Fruit fly (Drosophila melanogaster): ENCODE data around the gene RanBP3.

Gene RanBP3

dm6 chr3R:23772808-23773207, 20.2 kb upstream of the RanBP3 start, which contains the start of gene tst (continued):
- TF ChIP-seq Drgx (GFP tag; IDR thresholded peaks at IDR 0.05) (peak; percentile 94), CHES-1-like (GFP tag; optimal IDR thresholded peaks at IDR 0.05) (peak; percentile 1), bigmax (GFP tag; optimal IDR thresholded peaks at IDR 0.05) (no peak), so (GFP tag; IDR thresholded peaks at IDR 0.05) (peak; percentile 89), ci (GFP tag; IDR thresholded peaks at IDR 0.05) (peak; percentile 91), stwl (tag; optimal IDR thresholded peaks at IDR 0.05) (peak; percentile 86), ato (GFP tag; IDR thresholded peaks at IDR 0.05; ENCODE audit: partially characterized antibody) (no peak), chif (GFP tag; optimal IDR thresholded peaks at IDR 0.05) (peak in 1 of 2 experiments; percentile 55), sqz (GFP tag; optimal IDR thresholded peaks at IDR 0.05) (no peak), CG30431 (GFP tag; optimal IDR thresholded peaks at IDR 0.05) (peak; percentile 87), grau (tag; optimal IDR thresholded peaks at IDR 0.05) (peak; percentile 91), cwo (GFP tag; optimal IDR thresholded peaks at IDR 0.05) (peak; percentile 79), CG14014 (GFP tag; IDR thresholded peaks at IDR 0.05) (peak; percentile 96), CG11398 (GFP tag; optimal IDR thresholded peaks at IDR 0.05) (no peak), disco-r (GFP tag; optimal IDR thresholded peaks at IDR 0.05) (no peak), hkb (optimal IDR thresholded peaks at IDR 0.05) (no peak), hkb (GFP tag; IDR thresholded peaks at IDR 0.05) (peak; percentile 93), Awh (GFP tag; IDR thresholded peaks at IDR 0.05) (peak; percentile 91), kay (GFP tag; optimal IDR thresholded peaks at IDR 0.05) (peak; percentile 74), HHEX (GFP tag; optimal IDR thresholded peaks at IDR 0.05) (peak; percentile 90), CG18262 (tag; optimal IDR thresholded peaks at IDR 0.05) (peak; percentile 94), CG1602 (GFP tag; optimal IDR thresholded peaks at IDR 0.05) (peak; percentile 92), CG9797 (GFP tag; optimal IDR thresholded peaks at IDR 0.05) (peak; percentile 46), CG15696 (tag; optimal IDR thresholded peaks at IDR 0.05) (peak; percentile 90), hth (optimal IDR thresholded peaks at IDR 0.05) (no peak), CG2712 (tag; optimal IDR thresholded peaks at IDR 0.05) (peak; percentile 97), CG4282 (GFP tag; optimal IDR thresholded peaks at IDR 0.05) (no peak), Hmr (GFP tag; optimal IDR thresholded peaks at IDR 0.05) (peak; percentile 91), odd (GFP tag; optimal IDR thresholded peaks at IDR 0.05) (no peak), NfI (GFP tag; optimal IDR thresholded peaks at IDR 0.05) (peak; percentile 91), CG16815 (GFP tag; optimal IDR thresholded peaks at IDR 0.05) (peak; percentile 89), CG31441 (GFP tag; IDR thresholded peaks at IDR 0.05) (peak; percentile 97), ERR (GFP tag; optimal IDR thresholded peaks at IDR 0.05) (no peak), nerfin-2 (GFP tag; IDR thresholded peaks at IDR 0.05; ENCODE audit: partially characterized antibody) (no peak), bcd (GFP tag; optimal IDR thresholded peaks at IDR 0.05) (peak; percentile 88), sens-2 (GFP tag; IDR thresholded peaks at IDR 0.05) (peak; percentile 67; the same call in 1 of the 2 replicates), CG2199 (GFP tag; IDR thresholded peaks at IDR 0.05) (peak; percentile 94), gt (GFP tag; IDR thresholded peaks at IDR 0.05) (peak; percentile 89), peb (GFP tag; IDR thresholded peaks at IDR 0.05) (peak; percentile 92), croc (GFP tag; conservative IDR thresholded peaks at IDR 0.05) (peak; percentile 94), wek (GFP tag; optimal IDR thresholded peaks at IDR 0.05) (no peak), mirr (GFP tag; optimal IDR thresholded peaks at IDR 0.05) (peak; percentile 21), HLHmδ (GFP tag; optimal IDR thresholded peaks at IDR 0.05) (no peak), CG7786 (GFP tag; optimal IDR thresholded peaks at IDR 0.05) (peak; percentile 7), seq (GFP tag; IDR thresholded peaks at IDR 0.05) (peak; percentile 88), CG10979 (tag; optimal IDR thresholded peaks at IDR 0.05) (peak; percentile 90), CG11560 (tag; IDR thresholded peaks at IDR 0.05) (peak; percentile 91), Opbp (GFP tag; IDR thresholded peaks at IDR 0.05; ENCODE audit: partially characterized antibody) (no peak), ttk (GFP tag; IDR thresholded peaks at IDR 0.05) (peak; percentile 98), Doc2 (GFP tag; IDR thresholded peaks at IDR 0.05) (peak; percentile 92), CG5180 (GFP tag; optimal IDR thresholded peaks at IDR 0.05) (no peak), CG17912 (GFP tag; optimal IDR thresholded peaks at IDR 0.05) (peak; percentile 53)
